Worm (Caenorhabditis elegans) whole organism, late embryonic: ENCODE results near the gene tbb-4.

Source experiments
- C08G9.2 ChIP-seq: sonication (generic microtip); optimal IDR thresholded peaks from 2 replicates; lab custom pipeline; 2016; ENCODE audit warnings: mild to moderate bottlenecking, missing genetic modification characterization, moderate library complexity, missing compliant biosample characterization
- K02D7.2 ChIP-seq: sonication (generic microtip); optimal IDR thresholded peaks from 2 replicates; lab custom pipeline; 2017; ENCODE audit warnings: mild to moderate bottlenecking, missing genetic modification characterization, missing compliant biosample characterization
- Y22D7AL.16 ChIP-seq: sonication (generic microtip); optimal IDR thresholded peaks from 2 replicates; lab custom pipeline; 2016; ENCODE audit warnings: missing genetic modification characterization, missing compliant biosample characterization
- ceh-9 ChIP-seq: sonication (generic microtip); optimal IDR thresholded peaks from 2 replicates; lab custom pipeline; 2016; ENCODE audit warnings: mild to moderate bottlenecking, missing genetic modification characterization, inconsistent platforms, missing compliant biosample characterization
- dve-1 ChIP-seq: sonication (generic microtip); optimal IDR thresholded peaks from 2 replicates; lab custom pipeline; 2017; ENCODE audit warnings: antibody characterized with exemption, mild to moderate bottlenecking, missing genetic modification characterization, missing compliant biosample characterization
- elt-2 ChIP-seq: sonication (generic microtip); optimal IDR thresholded peaks from 2 replicates; lab custom pipeline; 2016; ENCODE audit warnings: missing genetic modification reagents, missing genetic modification characterization, missing compliant biosample characterization
- nhr-11 ChIP-seq: fragments of 150-350 bp; optimal IDR thresholded peaks from 2 replicates; lab custom pipeline; 2014; ENCODE audit warnings: missing biosample characterization, missing genetic modification characterization
- nhr-232 ChIP-seq: sonication (generic microtip); optimal IDR thresholded peaks from 2 replicates; lab custom pipeline; 2016; ENCODE audit warnings: missing genetic modification characterization, missing compliant biosample characterization
- pha-4 ChIP-seq: fragments of 150-350 bp; optimal IDR thresholded peaks from 2 replicates; lab custom pipeline; 2018; ENCODE audit warnings: missing biosample characterization, missing genetic modification reagents, missing genetic modification characterization
- pqm-1 ChIP-seq: sonication (generic microtip); optimal IDR thresholded peaks from 2 replicates; lab custom pipeline; 2016; ENCODE audit warnings: missing genetic modification characterization, missing compliant biosample characterization
- pros-1 ChIP-seq: fragments of 150-350 bp; optimal IDR thresholded peaks from 2 replicates; lab custom pipeline; 2014; ENCODE audit warnings: missing biosample characterization, missing genetic modification reagents, missing genetic modification characterization
- sdc-2 ChIP-seq: sonication (generic microtip); optimal IDR thresholded peaks from 2 replicates; lab custom pipeline; 2016; ENCODE audit warnings: missing genotype, missing genetic modification characterization, missing compliant biosample characterization

DNA sequence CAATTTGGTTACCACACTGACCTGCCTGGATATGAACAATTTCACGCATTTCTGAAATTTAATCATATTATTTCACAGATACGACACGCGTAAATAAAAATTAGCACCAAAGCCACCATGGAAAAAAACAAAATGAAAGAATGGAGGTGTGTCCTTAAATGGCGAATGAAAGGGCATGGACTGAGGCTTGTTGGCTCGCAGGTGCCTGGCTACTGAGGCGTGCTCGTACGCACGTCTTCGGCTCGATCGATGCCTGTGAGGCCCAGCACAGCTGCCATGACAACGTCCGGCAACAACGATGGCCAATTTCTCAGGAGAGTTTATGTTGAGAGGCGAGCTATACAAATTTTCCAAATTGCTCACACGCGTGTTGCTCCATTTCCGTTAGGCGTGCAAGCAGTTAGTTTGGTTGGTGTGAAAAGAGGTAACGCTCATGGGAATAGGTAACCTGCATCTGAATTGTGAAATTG is at the start of gene tbb-4:
- TF ChIP-seq nhr-11 (tag; lab: Kevin White, UChicago) = no peak
- TF ChIP-seq pha-4 (tag; lab: Kevin White, UChicago) = no peak
- no peak for TF ChIP-seq dve-1
- TF ChIP-seq nhr-232 (tag; lab: Kevin White, UChicago) = no peak
- TF ChIP-seq elt-2 = no peak
- no peak for TF ChIP-seq K02D7.2
- TF ChIP-seq Y22D7AL.16 (tag; lab: Kevin White, UChicago) = no peak
- TF ChIP-seq pqm-1 (tag; lab: Kevin White, UChicago) = no peak
- no peak for TF ChIP-seq sdc-2
- TF ChIP-seq C08G9.2 = no peak
- no peak for TF ChIP-seq ceh-9 (tag; lab: Kevin White, UChicago)
- no peak for TF ChIP-seq pros-1 (tag; lab: Kevin White, UChicago)
